Worm (Caenorhabditis elegans) whole organism, late embryonic: Measurements from ENCODE around the gene cest-2.2.

Source experiments
- C38D4.7 ChIP-seq: fragments of 200-800 bp; sonication (Bioruptor generic); optimal IDR thresholded peaks from 2 replicates; lab custom pipeline; 2018; ENCODE audit warnings: mild to moderate bottlenecking, missing genetic modification characterization, moderate library complexity, missing compliant biosample characterization
- F13H6.1 ChIP-seq: sonication (generic microtip); optimal IDR thresholded peaks from 2 replicates; lab custom pipeline; 2016; ENCODE audit warnings: missing genetic modification characterization, missing compliant biosample characterization
- K02D7.2 ChIP-seq: sonication (generic microtip); optimal IDR thresholded peaks from 2 replicates; lab custom pipeline; 2017; ENCODE audit warnings: mild to moderate bottlenecking, missing genetic modification characterization, missing compliant biosample characterization
- Y22D7AL.16 ChIP-seq: sonication (generic microtip); optimal IDR thresholded peaks from 2 replicates; lab custom pipeline; 2016; ENCODE audit warnings: missing genetic modification characterization, missing compliant biosample characterization
- ahr-1 ChIP-seq: sonication (generic microtip); optimal IDR thresholded peaks from 2 replicates; lab custom pipeline; 2016; ENCODE audit warnings: missing genetic modification characterization, missing compliant biosample characterization
- ceh-14 ChIP-seq: sonication (generic microtip); optimal IDR thresholded peaks from 2 replicates; lab custom pipeline; 2016; ENCODE audit warnings: missing genotype, missing genetic modification characterization, missing compliant biosample characterization
- ceh-18 ChIP-seq: sonication (generic microtip); optimal IDR thresholded peaks from 2 replicates; lab custom pipeline; 2016; ENCODE audit warnings: missing genetic modification characterization, missing compliant biosample characterization
- ceh-19 ChIP-seq: fragments of 200-800 bp; sonication (Bioruptor generic); optimal IDR thresholded peaks from 2 replicates; lab custom pipeline; 2018; ENCODE audit warnings: mild to moderate bottlenecking, missing genetic modification characterization, missing compliant biosample characterization
- ceh-2 ChIP-seq: sonication (generic microtip); optimal IDR thresholded peaks from 2 replicates; lab custom pipeline; 2016; ENCODE audit warnings: missing genotype, missing genetic modification characterization, missing compliant biosample characterization
- ceh-24 ChIP-seq: sonication (generic microtip); optimal IDR thresholded peaks from 2 replicates; lab custom pipeline; 2016; ENCODE audit warnings: mild to moderate bottlenecking, missing genetic modification characterization, missing compliant biosample characterization
- ceh-30 ChIP-seq: fragments of 150-350 bp; optimal IDR thresholded peaks from 2 replicates; lab custom pipeline; 2014; ENCODE audit warnings: missing biosample characterization, missing genetic modification characterization
- ceh-31 ChIP-seq: sonication (generic microtip); optimal IDR thresholded peaks from 2 replicates; lab custom pipeline; 2016; ENCODE audit warnings: missing genetic modification characterization, missing compliant biosample characterization
- ceh-34 ChIP-seq: sonication (generic microtip); optimal IDR thresholded peaks from 2 replicates; lab custom pipeline; 2016; ENCODE audit warnings: mild to moderate bottlenecking, missing genetic modification characterization, missing compliant biosample characterization
- ceh-45 ChIP-seq: fragments of 200-800 bp; sonication (Bioruptor generic); IDR thresholded peaks from 2 replicates; pipeline ENCODE4 v1.3.6; 2022; ENCODE audit warnings: missing genetic modification reagents, missing genetic modification characterization, missing compliant biosample characterization
- ceh-48 ChIP-seq: sonication (generic microtip); optimal IDR thresholded peaks from 2 replicates; lab custom pipeline; 2016; ENCODE audit warnings: missing genetic modification characterization, inconsistent platforms, missing compliant biosample characterization
- ceh-6 ChIP-seq: fragments of 200-800 bp; sonication (Bioruptor generic); optimal IDR thresholded peaks from 2 replicates; lab custom pipeline; 2018; ENCODE audit warnings: mild to moderate bottlenecking, missing genetic modification characterization, missing compliant biosample characterization
- che-1 ChIP-seq: sonication (generic microtip); optimal IDR thresholded peaks from 2 replicates; lab custom pipeline; 2016; ENCODE audit warnings: mild to moderate bottlenecking, missing genetic modification characterization, missing compliant biosample characterization
- dve-1 ChIP-seq: sonication (generic microtip); optimal IDR thresholded peaks from 2 replicates; lab custom pipeline; 2017; ENCODE audit warnings: antibody characterized with exemption, mild to moderate bottlenecking, missing genetic modification characterization, missing compliant biosample characterization
- ets-4 ChIP-seq: sonication (generic microtip); optimal IDR thresholded peaks from 2 replicates; lab custom pipeline; 2016; ENCODE audit warnings: missing genetic modification characterization, missing compliant biosample characterization
- fax-1 ChIP-seq: sonication (generic microtip); optimal IDR thresholded peaks from 2 replicates; lab custom pipeline; 2016; ENCODE audit warnings: missing genotype, missing genetic modification characterization, missing compliant biosample characterization
- fkh-10 ChIP-seq: fragments of 150-350 bp; optimal IDR thresholded peaks from 2 replicates; lab custom pipeline; 2014; ENCODE audit warnings: missing biosample characterization, missing genetic modification reagents, missing genetic modification characterization
- gmeb-2 ChIP-seq: sonication (generic microtip); optimal IDR thresholded peaks from 2 replicates; lab custom pipeline; 2016; ENCODE audit warnings: missing genetic modification characterization, inconsistent platforms, missing compliant biosample characterization
- hlh-13 ChIP-seq: fragments of 200-800 bp; sonication (Bioruptor generic); optimal IDR thresholded peaks from 2 replicates; lab custom pipeline; 2018; ENCODE audit warnings: mild to moderate bottlenecking, missing genetic modification characterization, missing compliant biosample characterization
- hlh-6 ChIP-seq: sonication (generic microtip); optimal IDR thresholded peaks from 2 replicates; lab custom pipeline; 2016; ENCODE audit warnings: missing genotype, missing genetic modification characterization, missing compliant biosample characterization
- hlh-8 ChIP-seq: sonication (generic microtip); optimal IDR thresholded peaks from 2 replicates; lab custom pipeline; 2016; ENCODE audit warnings: missing genotype, missing genetic modification characterization, missing compliant biosample characterization
- lim-6 ChIP-seq: sonication (generic microtip); optimal IDR thresholded peaks from 2 replicates; lab custom pipeline; 2016; ENCODE audit warnings: missing genetic modification characterization, missing compliant biosample characterization
- lin-11 ChIP-seq: fragments of 200-800 bp; sonication (Bioruptor generic); optimal IDR thresholded peaks from 2 replicates; lab custom pipeline; 2018; ENCODE audit warnings: mild to moderate bottlenecking, missing genetic modification characterization, missing compliant biosample characterization
- mec-3 ChIP-seq: sonication (generic microtip); optimal IDR thresholded peaks from 2 replicates; lab custom pipeline; 2016; ENCODE audit warnings: borderline replicate concordance, missing genetic modification characterization, missing compliant biosample characterization
- nhr-11 ChIP-seq: fragments of 150-350 bp; optimal IDR thresholded peaks from 2 replicates; lab custom pipeline; 2014; ENCODE audit warnings: missing biosample characterization, missing genetic modification characterization
- nhr-232 ChIP-seq: sonication (generic microtip); optimal IDR thresholded peaks from 2 replicates; lab custom pipeline; 2016; ENCODE audit warnings: missing genetic modification characterization, missing compliant biosample characterization
- odd-2 ChIP-seq: sonication (generic microtip); optimal IDR thresholded peaks from 2 replicates; lab custom pipeline; 2017; ENCODE audit warnings: antibody characterized with exemption, mild to moderate bottlenecking, missing genetic modification characterization, missing compliant biosample characterization
- pha-2 ChIP-seq: sonication (generic microtip); optimal IDR thresholded peaks from 2 replicates; lab custom pipeline; 2017; ENCODE audit warnings: mild to moderate bottlenecking, missing genetic modification characterization, missing compliant biosample characterization
- pqm-1 ChIP-seq: sonication (generic microtip); optimal IDR thresholded peaks from 2 replicates; lab custom pipeline; 2016; ENCODE audit warnings: missing genetic modification characterization, missing compliant biosample characterization
- pros-1 ChIP-seq: fragments of 150-350 bp; optimal IDR thresholded peaks from 2 replicates; lab custom pipeline; 2014; ENCODE audit warnings: missing biosample characterization, missing genetic modification reagents, missing genetic modification characterization
- rnt-1 ChIP-seq: sonication (generic microtip); optimal IDR thresholded peaks from 2 replicates; lab custom pipeline; 2016; ENCODE audit warnings: missing genetic modification characterization, missing compliant biosample characterization
- sox-2 ChIP-seq: fragments of 200-800 bp; sonication (Bioruptor generic); IDR thresholded peaks from 2 replicates; pipeline ENCODE4 v1.3.6; 2022; ENCODE audit warnings: missing genetic modification reagents, missing genetic modification characterization, missing compliant biosample characterization
- sox-4 ChIP-seq: sonication (generic microtip); optimal IDR thresholded peaks from 2 replicates; lab custom pipeline; 2017; ENCODE audit warnings: mild to moderate bottlenecking, missing genetic modification characterization, inconsistent platforms, missing compliant biosample characterization
- tbx-7 ChIP-seq: sonication (generic microtip); optimal IDR thresholded peaks from 2 replicates; lab custom pipeline; 2016; ENCODE audit warnings: missing genotype, missing genetic modification characterization, missing compliant biosample characterization
- unc-3 ChIP-seq, 2 experiments: fragments of 200-800 bp in 1 of 2; sonication (Bioruptor generic) in 1 of 2; sonication (generic microtip) in 1 of 2; conservative IDR thresholded peaks in 1 of 2; optimal IDR thresholded peaks in 1 of 2; 2 replicates each; pipeline versions ENCODE4 v1.3.6 to Lab custom; 2016 to 2022; ENCODE audit warnings: missing compliant biosample characterization in 2 of 2, missing genetic modification characterization in 2 of 2, missing genetic modification reagents in 1 of 2
- unc-42 ChIP-seq: sonication (generic microtip); optimal IDR thresholded peaks from 2 replicates; lab custom pipeline; 2016; ENCODE audit warnings: missing genotype, missing genetic modification characterization, missing compliant biosample characterization
- unc-86 ChIP-seq: sonication (generic microtip); optimal IDR thresholded peaks from 2 replicates; lab custom pipeline; 2016; ENCODE audit warnings: missing genetic modification characterization, missing compliant biosample characterization
- zip-5 ChIP-seq: sonication (generic microtip); optimal IDR thresholded peaks from 2 replicates; lab custom pipeline; 2016; ENCODE audit warnings: missing genetic modification characterization, missing compliant biosample characterization

cest-2.2 gene

DNA sequence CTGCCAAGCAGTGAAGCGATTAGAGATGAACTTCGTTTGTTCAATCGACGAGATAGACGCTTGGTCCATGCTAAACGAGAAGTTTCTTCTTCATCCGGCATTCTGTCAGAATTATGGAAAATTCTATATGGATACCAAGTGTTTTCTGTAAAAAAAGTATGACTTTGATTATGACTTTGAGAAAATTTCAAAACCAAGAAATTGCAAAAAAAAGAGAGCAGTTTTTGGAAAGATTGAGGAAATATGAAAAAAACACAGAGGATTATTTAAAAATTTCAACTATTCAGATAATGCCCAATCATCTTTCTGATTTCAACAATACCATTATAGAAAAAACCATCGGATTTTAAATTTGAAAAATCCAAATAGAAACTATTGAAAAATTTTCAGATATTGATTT is 29.9 kb downstream of the cest-2.2 start, which contains the start of gene par-1:
Gene par-1 (minus strand): TSS at position 101 of the 400 bp plus-strand sequence.
- TF ChIP-seq rnt-1 (no peak), ceh-24 (tag; lab: Kevin White, UChicago) (no peak), ceh-18 (tag; lab: Kevin White, UChicago) (no peak), hlh-6 (no peak), gmeb-2 (tag; lab: Kevin White, UChicago) (no peak), hlh-13 (GFP tag; lab: Kevin White, UChicago) (no peak), ceh-14 (tag; lab: Kevin White, UChicago) (no peak), unc-3 (GFP tag; conservative IDR thresholded peaks at IDR 0.05; lab: Robert Waterston, UW) (no peak), unc-3 (tag; optimal IDR thresholded peaks at IDR 0.05; lab: Kevin White, UChicago) (no peak), lim-6 (tag; lab: Kevin White, UChicago) (no peak), ceh-31 (tag; lab: Kevin White, UChicago) (no peak), ceh-34 (tag; lab: Kevin White, UChicago) (no peak)

DNA sequence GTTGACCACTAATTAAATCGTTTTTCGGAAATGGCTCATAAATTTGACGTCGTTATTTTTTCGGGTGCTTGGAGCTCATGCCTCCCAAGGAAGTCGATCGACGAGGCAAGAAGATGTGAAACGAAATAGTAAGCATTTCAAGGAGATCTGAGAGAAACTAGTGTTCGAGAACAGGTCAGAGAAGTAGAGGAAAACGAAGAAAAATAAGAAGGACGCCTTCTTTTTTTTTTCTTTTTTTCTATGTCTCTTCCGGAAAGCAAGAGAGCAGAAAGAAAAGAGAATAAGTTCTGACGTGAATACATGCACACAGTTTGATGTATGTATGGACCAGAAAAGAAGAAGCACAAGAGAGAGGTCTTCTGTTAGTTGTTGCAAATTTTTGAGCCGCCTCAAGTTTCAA is 31.5 kb downstream of the cest-2.2 start:
- no peak for TF ChIP-seq lin-11
- no peak for TF ChIP-seq C38D4.7 (GFP tag; lab: Kevin White, UChicago)
- TF ChIP-seq unc-42 (tag; lab: Kevin White, UChicago): peak; percentile 70
- no peak for TF ChIP-seq hlh-13 (GFP tag; lab: Kevin White, UChicago)
- TF ChIP-seq ceh-45 (GFP tag; lab: Robert Waterston, UW): no peak

DNA sequence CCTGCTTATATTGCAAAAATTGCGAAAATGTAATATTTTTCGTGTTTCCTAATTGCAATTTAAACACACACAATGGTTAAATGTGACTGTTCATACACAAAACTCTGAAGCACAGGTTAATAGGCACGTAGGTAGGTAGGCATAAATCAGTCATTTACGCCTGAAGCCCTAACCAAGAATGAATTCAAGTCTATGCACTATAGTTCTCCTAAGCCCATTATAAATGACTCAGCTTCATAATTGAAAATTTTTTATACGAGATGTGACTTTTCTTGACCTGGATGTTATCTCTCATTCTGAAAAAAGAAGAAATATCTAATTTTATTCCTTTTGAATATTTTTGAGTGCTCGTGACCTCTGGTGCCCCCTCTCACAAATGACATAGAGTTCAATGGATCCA is 33.3 kb downstream of the cest-2.2 start:
- no peak for TF ChIP-seq zip-5 (tag; lab: Kevin White, UChicago)
- no peak for TF ChIP-seq sox-4 (tag; lab: Kevin White, UChicago)
- no peak for TF ChIP-seq unc-42 (tag; lab: Kevin White, UChicago)
- no peak for TF ChIP-seq dve-1 (tag; lab: Kevin White, UChicago)
- TF ChIP-seq hlh-8 (tag; lab: Kevin White, UChicago): no peak
- no peak for TF ChIP-seq ceh-48 (tag; lab: Kevin White, UChicago)
- TF ChIP-seq ahr-1 (tag; lab: Kevin White, UChicago): no peak
- no peak for TF ChIP-seq ceh-6 (GFP tag; lab: Kevin White, UChicago)
- no peak for TF ChIP-seq fkh-10 (GFP tag; lab: Kevin White, UChicago)
- TF ChIP-seq unc-86: no peak
- no peak for TF ChIP-seq lim-6 (tag; lab: Kevin White, UChicago)
- no peak for TF ChIP-seq nhr-11 (tag; lab: Kevin White, UChicago)

DNA sequence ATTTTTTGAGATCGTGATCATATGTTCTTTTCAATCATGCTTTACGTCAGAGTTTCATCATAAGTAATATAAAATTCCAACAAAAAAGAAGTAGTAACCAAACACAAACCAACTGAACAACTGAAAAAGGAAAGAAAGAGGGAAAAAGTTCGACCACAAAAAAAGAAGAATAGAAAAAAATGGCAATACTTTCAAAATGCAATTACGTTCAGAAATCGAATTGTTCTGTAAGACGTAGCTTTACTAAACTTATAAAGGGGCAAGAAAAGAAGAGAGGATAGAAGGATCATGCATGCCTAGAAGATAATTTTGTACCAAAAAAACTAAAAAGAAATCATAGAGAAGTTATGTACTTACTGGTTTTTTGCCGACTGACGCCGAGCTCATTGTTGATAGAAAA is 34.4 kb downstream of the cest-2.2 start:
- TF ChIP-seq unc-42 (tag; lab: Kevin White, UChicago) (peak; percentile 94), K02D7.2 (tag; lab: Kevin White, UChicago) (no peak), hlh-6 (no peak)

DNA sequence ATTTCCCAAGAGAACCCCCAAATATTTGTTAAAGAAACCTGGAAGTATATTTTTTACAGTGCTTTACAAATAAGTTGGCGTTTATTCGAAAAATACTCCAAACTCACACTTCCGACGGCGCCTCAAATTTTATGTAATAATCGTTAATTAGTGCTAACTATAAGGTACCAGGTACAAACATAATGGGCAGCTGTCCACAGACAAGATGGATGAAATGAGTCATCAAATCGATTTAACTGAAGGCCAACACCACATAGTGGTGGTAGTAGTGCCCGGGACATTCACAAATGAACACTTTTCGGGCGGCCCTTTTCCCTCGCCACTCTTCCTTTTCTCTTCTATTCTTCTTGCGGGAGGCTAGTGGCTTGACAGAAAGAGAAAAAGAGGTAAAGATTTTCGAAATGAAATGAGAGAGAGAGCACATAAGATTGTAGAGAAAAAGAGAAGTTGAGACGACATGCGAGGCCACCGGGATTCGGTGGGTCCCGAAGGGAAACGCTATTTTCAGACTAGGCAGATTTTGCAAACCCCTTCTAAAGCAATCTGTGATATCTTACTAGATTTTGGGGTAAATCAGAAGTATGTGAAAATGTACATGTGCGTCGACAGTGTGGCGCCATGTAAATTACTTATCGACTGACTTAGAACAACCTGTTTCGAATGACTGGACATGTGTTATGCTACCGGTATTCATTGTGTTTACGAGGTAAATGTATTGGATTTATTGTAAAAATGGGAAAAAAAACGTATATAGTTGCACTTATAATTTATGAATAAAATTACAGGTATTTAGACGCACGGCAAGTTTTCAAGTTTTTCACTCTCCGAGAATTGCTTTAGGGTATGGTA is 35.7 kb downstream of the cest-2.2 start:
- no peak for TF ChIP-seq odd-2 (tag; lab: Kevin White, UChicago)
- TF ChIP-seq Y22D7AL.16 (tag; lab: Kevin White, UChicago): no peak
- TF ChIP-seq pqm-1 (tag; lab: Kevin White, UChicago): no peak
- TF ChIP-seq che-1 (tag; lab: Kevin White, UChicago): no peak
- no peak for TF ChIP-seq nhr-11 (tag; lab: Kevin White, UChicago)
- no peak for TF ChIP-seq ceh-2 (tag; lab: Kevin White, UChicago)
- TF ChIP-seq pros-1: no peak
- no peak for TF ChIP-seq sox-2
- TF ChIP-seq ahr-1 (tag; lab: Kevin White, UChicago): no peak
- TF ChIP-seq unc-3 (GFP tag; conservative IDR thresholded peaks at IDR 0.05; lab: Robert Waterston, UW): no peak
- no peak for TF ChIP-seq unc-3 (tag; optimal IDR thresholded peaks at IDR 0.05; lab: Kevin White, UChicago)
- no peak for TF ChIP-seq ceh-19 (GFP tag; lab: Kevin White, UChicago)
- no peak for TF ChIP-seq nhr-232 (tag; lab: Kevin White, UChicago)
- TF ChIP-seq ceh-48 (tag; lab: Kevin White, UChicago): peak; percentile 25
- peak; percentile 35 for TF ChIP-seq ceh-31 (tag; lab: Kevin White, UChicago)
- no peak for TF ChIP-seq ets-4 (tag; lab: Kevin White, UChicago)
- TF ChIP-seq mec-3: no peak
- TF ChIP-seq ceh-30: no peak
- no peak for TF ChIP-seq F13H6.1 (tag; lab: Kevin White, UChicago)
- TF ChIP-seq fax-1: no peak
- TF ChIP-seq rnt-1: peak; percentile 29
- no peak for TF ChIP-seq ceh-45 (GFP tag; lab: Robert Waterston, UW)
- TF ChIP-seq pha-2: no peak
- no peak for TF ChIP-seq tbx-7
